Worm (Caenorhabditis elegans): ENCODE measurements around the gene T06E6.10.

DNA sequence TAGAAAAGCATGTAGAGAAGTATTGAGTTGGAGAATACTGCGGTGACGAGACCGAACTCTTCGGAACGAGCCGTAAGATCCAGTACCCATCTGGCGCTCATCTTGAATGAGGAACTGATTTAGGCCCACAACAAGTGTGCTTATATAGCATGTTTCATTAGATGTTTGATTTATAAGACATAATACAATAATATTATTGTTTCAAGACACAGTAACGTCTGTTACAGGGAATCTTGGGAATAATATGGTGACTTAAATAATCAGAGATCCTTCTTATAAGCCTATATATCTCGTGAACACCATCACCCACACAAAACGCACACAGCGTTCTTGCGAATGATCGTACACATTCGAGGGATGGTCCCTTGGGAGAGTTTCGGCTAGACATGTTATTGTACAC is 34.2 kb upstream of the T06E6.10 start, which contains the start of gene str-88:
- TF ChIP-seq pha-4 (GFP tag; IDR thresholded peaks at IDR 0.05) (no peak), pha-4 (tag; optimal IDR thresholded peaks at IDR 0.05) (no peak), gei-8 (GFP tag; optimal IDR thresholded peaks at IDR 0.05) (no peak), unc-130 (GFP tag; optimal IDR thresholded peaks at IDR 0.05) (no peak), ama-1 (optimal IDR thresholded peaks at IDR 0.05) (no peak), aha-1 (tag) (no peak), T20F7.1 (GFP tag; optimal IDR thresholded peaks at IDR 0.05) (no peak), dpl-1 (GFP tag; optimal IDR thresholded peaks at IDR 0.05) (no peak), nhr-25 (tag; optimal IDR thresholded peaks at IDR 0.05; ENCODE audit: borderline replicate concordance, insufficient read depth) (no peak), saeg-2 (GFP tag; IDR thresholded peaks at IDR 0.05) (no peak)
